Fruit fly (Drosophila melanogaster): ENCODE data around the gene alphaSnap.

alphaSnap gene

dm6 chr3L:20356613-20357012 is 43.2 kb downstream of the alphaSnap start, which contains the start of gene kin17:
kin17 (plus strand) TSS chr3L:20356807.
- TF ChIP-seq Mio (GFP tag; optimal IDR thresholded peaks at IDR 0.05) (no peak), ey (GFP tag; optimal IDR thresholded peaks at IDR 0.05) (no peak), Vsx2 (GFP tag; optimal IDR thresholded peaks at IDR 0.05; ENCODE audit: partially characterized antibody) (peak; percentile 75), CG9705 (GFP tag; optimal IDR thresholded peaks at IDR 0.05) (no peak), Rel (GFP tag; optimal IDR thresholded peaks at IDR 0.05) (no peak), Rel (tag; optimal IDR thresholded peaks at IDR 0.05) (peak; percentile 12), N (GFP tag; optimal IDR thresholded peaks at IDR 0.05) (no peak)

- TF ChIP-seq br (GFP tag; optimal IDR thresholded peaks at IDR 0.05) (no peak), Abd-B (GFP tag; optimal IDR thresholded peaks at IDR 0.05) (no peak), Vsx2 (GFP tag; optimal IDR thresholded peaks at IDR 0.05; ENCODE audit: partially characterized antibody) (no peak), Hr78 (GFP tag; optimal IDR thresholded peaks at IDR 0.05) (no peak), Hr83 (GFP tag; optimal IDR thresholded peaks at IDR 0.05; ENCODE audit: poor library complexity, severe bottlenecking) (no peak), Mio (GFP tag; optimal IDR thresholded peaks at IDR 0.05) (no peak), usp (GFP tag; optimal IDR thresholded peaks at IDR 0.05) (no peak), brk (GFP tag; optimal IDR thresholded peaks at IDR 0.05) (no peak), dsf (GFP tag; optimal IDR thresholded peaks at IDR 0.05; ENCODE audit: borderline replicate concordance) (no peak), Jra (GFP tag; optimal IDR thresholded peaks at IDR 0.05) (no peak), foxo (GFP tag; optimal IDR thresholded peaks at IDR 0.05) (no peak), Dif (GFP tag; optimal IDR thresholded peaks at IDR 0.05; ENCODE audit: partially characterized antibody) (no peak), CG32264 (GFP tag; optimal IDR thresholded peaks at IDR 0.05) (no peak)
Observed at dm6 chr3L:20358212-20358611, 44.8 kb downstream of the alphaSnap start, which contains the start of gene CG5665. CG5665 (plus strand) TSS chr3L:20358512.

- TF ChIP-seq br (GFP tag; optimal IDR thresholded peaks at IDR 0.05) = no peak
- TF ChIP-seq N (GFP tag; optimal IDR thresholded peaks at IDR 0.05) = no peak
- no peak for TF ChIP-seq ey (GFP tag; optimal IDR thresholded peaks at IDR 0.05)
- no peak for TF ChIP-seq dmrt93B (GFP tag; optimal IDR thresholded peaks at IDR 0.05)
- no peak for TF ChIP-seq fru (GFP tag; optimal IDR thresholded peaks at IDR 0.05)
- no peak for TF ChIP-seq Rel (GFP tag; optimal IDR thresholded peaks at IDR 0.05)
- peak; percentile 71 for TF ChIP-seq Rel (tag; optimal IDR thresholded peaks at IDR 0.05)
- no peak for TF ChIP-seq dl (GFP tag; optimal IDR thresholded peaks at IDR 0.05; ENCODE audit: insufficient read depth in 1 of 2, partially characterized antibody in 2 of 2)
- TF ChIP-seq Abd-B (GFP tag; optimal IDR thresholded peaks at IDR 0.05) = no peak
Observed at dm6 chr3L:20361389-20361788, 48.0 kb downstream of the alphaSnap start, which contains the start of gene Prim2. Prim2 (minus strand) TSS chr3L:20361585.

- peak; percentile 89 for TF ChIP-seq h (GFP tag; optimal IDR thresholded peaks at IDR 0.05)
- no peak for TF ChIP-seq Jra (GFP tag; optimal IDR thresholded peaks at IDR 0.05)
- no peak for TF ChIP-seq Sp1 (GFP tag; optimal IDR thresholded peaks at IDR 0.05)
- no peak for TF ChIP-seq N (GFP tag; optimal IDR thresholded peaks at IDR 0.05)
- no peak for TF ChIP-seq Rel (GFP tag; optimal IDR thresholded peaks at IDR 0.05)
- peak; percentile 33 for TF ChIP-seq Rel (tag; optimal IDR thresholded peaks at IDR 0.05)
- no peak for TF ChIP-seq lola (GFP tag; optimal IDR thresholded peaks at IDR 0.05)
- TF ChIP-seq sv (GFP tag; optimal IDR thresholded peaks at IDR 0.05) = no peak
- TF ChIP-seq CG32264 (GFP tag; optimal IDR thresholded peaks at IDR 0.05) = no peak
- TF ChIP-seq br (GFP tag; optimal IDR thresholded peaks at IDR 0.05) = no peak
- no peak for TF ChIP-seq OdsH (GFP tag; optimal IDR thresholded peaks at IDR 0.05)
- peak; percentile 2 for TF ChIP-seq Dif (GFP tag; optimal IDR thresholded peaks at IDR 0.05; ENCODE audit: partially characterized antibody)
- no peak for TF ChIP-seq rgr (GFP tag; optimal IDR thresholded peaks at IDR 0.05)
- no peak for TF ChIP-seq woc (GFP tag; optimal IDR thresholded peaks at IDR 0.05)
- TF ChIP-seq tai (GFP tag; optimal IDR thresholded peaks at IDR 0.05) = no peak
- no peak for TF ChIP-seq Vsx2 (GFP tag; optimal IDR thresholded peaks at IDR 0.05; ENCODE audit: partially characterized antibody)
- TF ChIP-seq Abd-B (GFP tag; optimal IDR thresholded peaks at IDR 0.05) = no peak
Observed at dm6 chr3L:20366074-20366473, 52.6 kb downstream of the alphaSnap start.
